Worm (Caenorhabditis elegans) whole organism, late embryonic: ENCODE results near the gene idpp-6.
A peak's percentile ranks its signal among the peaks of the same experiment; 100 is the strongest.

Experiments
- F13H6.1 ChIP-seq: sonication (generic microtip); optimal IDR thresholded peaks from 2 replicates; lab custom pipeline; 2016; ENCODE audit warnings: missing genetic modification characterization, missing compliant biosample characterization
- K02D7.2 ChIP-seq: sonication (generic microtip); optimal IDR thresholded peaks from 2 replicates; lab custom pipeline; 2017; ENCODE audit warnings: mild to moderate bottlenecking, missing genetic modification characterization, missing compliant biosample characterization
- T23F11.4 ChIP-seq: fragments of 200-800 bp; sonication (Bioruptor generic); optimal IDR thresholded peaks from 2 replicates; lab custom pipeline; 2018; ENCODE audit warnings: mild to moderate bottlenecking, missing genetic modification characterization, missing compliant biosample characterization
- Y22D7AL.16 ChIP-seq: sonication (generic microtip); optimal IDR thresholded peaks from 2 replicates; lab custom pipeline; 2016; ENCODE audit warnings: missing genetic modification characterization, missing compliant biosample characterization
- ama-1 ChIP-seq: fragments of 150-350 bp; optimal IDR thresholded peaks from 2 replicates; lab custom pipeline; 2014
- ceh-18 ChIP-seq: sonication (generic microtip); optimal IDR thresholded peaks from 2 replicates; lab custom pipeline; 2016; ENCODE audit warnings: missing genetic modification characterization, missing compliant biosample characterization
- ceh-19 ChIP-seq: fragments of 200-800 bp; sonication (Bioruptor generic); optimal IDR thresholded peaks from 2 replicates; lab custom pipeline; 2018; ENCODE audit warnings: mild to moderate bottlenecking, missing genetic modification characterization, missing compliant biosample characterization
- ceh-22 ChIP-seq: sonication (generic microtip); optimal IDR thresholded peaks from 2 replicates; lab custom pipeline; 2017; ENCODE audit warnings: missing biosample characterization, missing genetic modification characterization
- ceh-30 ChIP-seq: fragments of 150-350 bp; optimal IDR thresholded peaks from 2 replicates; lab custom pipeline; 2014; ENCODE audit warnings: missing biosample characterization, missing genetic modification characterization
- ceh-31 ChIP-seq: sonication (generic microtip); optimal IDR thresholded peaks from 2 replicates; lab custom pipeline; 2016; ENCODE audit warnings: missing genetic modification characterization, missing compliant biosample characterization
- ceh-34 ChIP-seq: sonication (generic microtip); optimal IDR thresholded peaks from 2 replicates; lab custom pipeline; 2016; ENCODE audit warnings: mild to moderate bottlenecking, missing genetic modification characterization, missing compliant biosample characterization
- ceh-9 ChIP-seq: sonication (generic microtip); optimal IDR thresholded peaks from 2 replicates; lab custom pipeline; 2016; ENCODE audit warnings: mild to moderate bottlenecking, missing genetic modification characterization, inconsistent platforms, missing compliant biosample characterization
- che-1 ChIP-seq: sonication (generic microtip); optimal IDR thresholded peaks from 2 replicates; lab custom pipeline; 2016; ENCODE audit warnings: mild to moderate bottlenecking, missing genetic modification characterization, missing compliant biosample characterization
- dmd-4 ChIP-seq: sonication (generic microtip); optimal IDR thresholded peaks from 2 replicates; lab custom pipeline; 2016; ENCODE audit warnings: borderline replicate concordance, missing genetic modification characterization, missing compliant biosample characterization
- dve-1 ChIP-seq: sonication (generic microtip); optimal IDR thresholded peaks from 2 replicates; lab custom pipeline; 2017; ENCODE audit warnings: antibody characterized with exemption, mild to moderate bottlenecking, missing genetic modification characterization, missing compliant biosample characterization
- elt-2 ChIP-seq: sonication (generic microtip); optimal IDR thresholded peaks from 2 replicates; lab custom pipeline; 2016; ENCODE audit warnings: missing genetic modification reagents, missing genetic modification characterization, missing compliant biosample characterization
- elt-4 ChIP-seq: sonication (generic microtip); optimal IDR thresholded peaks from 2 replicates; lab custom pipeline; 2016; ENCODE audit warnings: missing genetic modification characterization, missing compliant biosample characterization
- fax-1 ChIP-seq: sonication (generic microtip); optimal IDR thresholded peaks from 2 replicates; lab custom pipeline; 2016; ENCODE audit warnings: missing genotype, missing genetic modification characterization, missing compliant biosample characterization
- fkh-6 ChIP-seq: sonication (generic microtip); optimal IDR thresholded peaks from 2 replicates; lab custom pipeline; 2016; ENCODE audit warnings: missing genetic modification characterization, missing compliant biosample characterization
- hlh-13 ChIP-seq: fragments of 200-800 bp; sonication (Bioruptor generic); optimal IDR thresholded peaks from 2 replicates; lab custom pipeline; 2018; ENCODE audit warnings: mild to moderate bottlenecking, missing genetic modification characterization, missing compliant biosample characterization
- hlh-15 ChIP-seq: sonication (generic microtip); optimal IDR thresholded peaks from 2 replicates; lab custom pipeline; 2016; ENCODE audit warnings: missing genetic modification characterization, missing compliant biosample characterization
- hlh-30 ChIP-seq: sonication (generic microtip); optimal IDR thresholded peaks from 2 replicates; lab custom pipeline; 2017; ENCODE audit warnings: antibody characterized with exemption, missing genetic modification characterization, missing compliant biosample characterization; ENCODE audit not compliant: insufficient read depth
- hlh-6 ChIP-seq: sonication (generic microtip); optimal IDR thresholded peaks from 2 replicates; lab custom pipeline; 2016; ENCODE audit warnings: missing genotype, missing genetic modification characterization, missing compliant biosample characterization
- hlh-8 ChIP-seq: sonication (generic microtip); optimal IDR thresholded peaks from 2 replicates; lab custom pipeline; 2016; ENCODE audit warnings: missing genotype, missing genetic modification characterization, missing compliant biosample characterization
- lin-11 ChIP-seq: fragments of 200-800 bp; sonication (Bioruptor generic); optimal IDR thresholded peaks from 2 replicates; lab custom pipeline; 2018; ENCODE audit warnings: mild to moderate bottlenecking, missing genetic modification characterization, missing compliant biosample characterization
- madf-2 ChIP-seq: sonication (generic microtip); optimal IDR thresholded peaks from 2 replicates; lab custom pipeline; 2017; ENCODE audit warnings: missing genetic modification characterization, missing compliant biosample characterization
- mec-3 ChIP-seq: sonication (generic microtip); optimal IDR thresholded peaks from 2 replicates; lab custom pipeline; 2016; ENCODE audit warnings: borderline replicate concordance, missing genetic modification characterization, missing compliant biosample characterization
- nfya-1 ChIP-seq: sonication (generic microtip); optimal IDR thresholded peaks from 2 replicates; lab custom pipeline; 2017; ENCODE audit warnings: missing genetic modification characterization, mild to moderate bottlenecking, missing compliant biosample characterization, antibody characterized with exemption, moderate library complexity
- nhr-232 ChIP-seq: sonication (generic microtip); optimal IDR thresholded peaks from 2 replicates; lab custom pipeline; 2016; ENCODE audit warnings: missing genetic modification characterization, missing compliant biosample characterization
- npax-4 ChIP-seq: sonication (generic microtip); optimal IDR thresholded peaks from 2 replicates; lab custom pipeline; 2016; ENCODE audit warnings: missing genetic modification characterization, missing compliant biosample characterization
- pag-3 ChIP-seq: sonication (generic microtip); optimal IDR thresholded peaks from 2 replicates; lab custom pipeline; 2016; ENCODE audit warnings: missing compliant biosample characterization, missing genetic modification characterization, borderline replicate concordance
- pat-9 ChIP-seq: fragments of 200-800 bp; sonication (Bioruptor generic); optimal IDR thresholded peaks from 2 replicates; lab custom pipeline; 2018; ENCODE audit warnings: mild to moderate bottlenecking, missing genetic modification characterization, moderate library complexity, missing compliant biosample characterization
- pax-1 ChIP-seq: fragments of 150-350 bp; optimal IDR thresholded peaks from 2 replicates; lab custom pipeline; 2014; ENCODE audit warnings: missing biosample characterization, missing genetic modification characterization
- pqm-1 ChIP-seq: sonication (generic microtip); optimal IDR thresholded peaks from 2 replicates; lab custom pipeline; 2016; ENCODE audit warnings: missing genetic modification characterization, missing compliant biosample characterization
- rnt-1 ChIP-seq: sonication (generic microtip); optimal IDR thresholded peaks from 2 replicates; lab custom pipeline; 2016; ENCODE audit warnings: missing genetic modification characterization, missing compliant biosample characterization
- syd-9 ChIP-seq: sonication (generic microtip); optimal IDR thresholded peaks from 2 replicates; lab custom pipeline; 2016; ENCODE audit warnings: mild to moderate bottlenecking, missing genetic modification characterization, moderate library complexity, missing compliant biosample characterization
- tbx-7 ChIP-seq: sonication (generic microtip); optimal IDR thresholded peaks from 2 replicates; lab custom pipeline; 2016; ENCODE audit warnings: missing genotype, missing genetic modification characterization, missing compliant biosample characterization
- unc-3 ChIP-seq, 2 experiments: fragments of 200-800 bp in 1 of 2; sonication (Bioruptor generic) in 1 of 2; sonication (generic microtip) in 1 of 2; conservative IDR thresholded peaks in 1 of 2; optimal IDR thresholded peaks in 1 of 2; 2 replicates each; pipeline versions ENCODE4 v1.3.6 to Lab custom; 2016 to 2022; ENCODE audit warnings: missing compliant biosample characterization in 2 of 2, missing genetic modification characterization in 2 of 2, missing genetic modification reagents in 1 of 2
- unc-42 ChIP-seq: sonication (generic microtip); optimal IDR thresholded peaks from 2 replicates; lab custom pipeline; 2016; ENCODE audit warnings: missing genotype, missing genetic modification characterization, missing compliant biosample characterization
- unc-55 ChIP-seq: sonication (generic microtip); optimal IDR thresholded peaks from 2 replicates; lab custom pipeline; 2017; ENCODE audit warnings: missing biosample characterization, missing genetic modification reagents, missing genetic modification characterization
- unc-86 ChIP-seq: sonication (generic microtip); optimal IDR thresholded peaks from 2 replicates; lab custom pipeline; 2016; ENCODE audit warnings: missing genetic modification characterization, missing compliant biosample characterization
- ztf-16 ChIP-seq: sonication (generic microtip); optimal IDR thresholded peaks from 2 replicates; lab custom pipeline; 2017; ENCODE audit warnings: missing genetic modification characterization, missing compliant biosample characterization

Gene idpp-6

ce11 chrX:6778014-6778413 is 4.9 kb upstream of the idpp-6 start, which contains the start of gene irk-1:
Gene irk-1 (minus strand): TSS chrX:6778114.
- TF ChIP-seq elt-4 (tag; lab: Kevin White, UChicago) (no peak), che-1 (no peak), npax-4 (no peak), dmd-4 (tag; lab: Kevin White, UChicago) (no peak), nhr-232 (no peak), dve-1 (no peak), lin-11 (tag; lab: Kevin White, UChicago) (no peak), ceh-34 (tag; lab: Kevin White, UChicago) (no peak), unc-86 (tag; lab: Kevin White, UChicago) (no peak), T23F11.4 (no peak), hlh-8 (no peak), mec-3 (tag; lab: Kevin White, UChicago) (no peak), fkh-6 (tag; lab: Kevin White, UChicago) (no peak), pax-1 (tag; lab: Kevin White, UChicago) (no peak), hlh-6 (tag; lab: Kevin White, UChicago) (no peak), K02D7.2 (tag; lab: Kevin White, UChicago) (no peak), unc-42 (tag; lab: Kevin White, UChicago) (no peak), ceh-19 (GFP tag; lab: Kevin White, UChicago) (no peak)

DNA sequence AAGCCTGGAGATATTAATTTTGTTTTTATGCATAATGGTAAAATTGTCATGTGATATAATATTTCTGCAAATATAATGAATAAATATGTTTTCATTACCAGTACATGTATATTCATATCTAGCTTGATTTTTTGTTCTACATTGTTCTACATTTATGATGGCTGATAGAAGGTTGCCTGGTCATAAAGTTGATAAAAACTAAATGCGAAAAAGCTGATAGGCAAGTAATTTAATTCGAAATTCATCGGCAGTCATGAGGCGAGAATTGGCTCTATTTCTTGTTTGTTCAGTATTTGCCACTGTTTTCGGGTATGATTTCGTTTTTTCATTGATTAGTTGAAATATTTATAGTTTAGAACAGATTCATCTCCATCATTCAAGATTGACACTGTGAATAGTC is 1.2 kb downstream of the idpp-6 start, which contains the start of gene bgal-2:
Gene bgal-2 (plus strand): TSS at position 231 of the 400 bp plus-strand sequence.
- TF ChIP-seq ceh-22 (tag; lab: Kevin White, UChicago) (no peak), rnt-1 (no peak), unc-3 (GFP tag; conservative IDR thresholded peaks at IDR 0.05; lab: Robert Waterston, UW) (no peak), unc-3 (tag; optimal IDR thresholded peaks at IDR 0.05; lab: Kevin White, UChicago) (no peak), pqm-1 (tag; lab: Kevin White, UChicago) (no peak), hlh-8 (no peak), ceh-30 (tag; lab: Kevin White, UChicago) (no peak), nhr-232 (no peak), nfya-1 (tag; lab: Kevin White, UChicago) (no peak), unc-42 (tag; lab: Kevin White, UChicago) (no peak), ceh-18 (tag; lab: Kevin White, UChicago) (no peak), T23F11.4 (no peak), unc-55 (GFP tag; lab: Kevin White, UChicago) (no peak), hlh-13 (GFP tag; lab: Kevin White, UChicago) (no peak), ceh-9 (tag; lab: Kevin White, UChicago) (no peak), tbx-7 (tag; lab: Kevin White, UChicago) (no peak), Y22D7AL.16 (tag; lab: Kevin White, UChicago) (no peak)

DNA sequence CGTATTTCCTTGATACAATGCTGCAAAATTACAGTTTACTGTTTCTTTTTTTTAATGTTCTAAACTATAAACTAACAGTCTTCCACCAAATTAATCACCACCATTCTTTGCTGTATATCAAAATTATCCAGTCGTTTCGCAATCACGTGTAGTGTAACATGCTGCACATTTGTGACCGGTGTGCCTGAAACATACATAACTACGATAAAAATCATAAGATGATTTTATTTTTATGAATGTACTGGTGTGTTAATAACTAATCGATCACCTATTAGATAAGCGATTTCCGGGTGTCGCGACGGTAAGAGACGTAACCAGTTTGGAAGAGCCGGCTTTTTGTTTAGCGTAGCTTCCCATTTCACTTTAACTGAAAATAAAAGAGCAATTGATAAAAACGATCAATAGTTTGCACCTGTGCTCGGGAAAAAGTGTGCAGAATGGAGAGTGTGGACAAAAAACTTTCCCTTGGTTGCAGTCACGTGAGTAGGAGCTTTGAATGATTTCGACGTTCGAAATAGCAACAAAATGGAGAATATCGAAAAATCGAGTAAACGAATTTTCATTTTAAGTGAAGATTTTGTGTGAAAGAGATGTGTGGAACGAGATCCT is 6.1 kb downstream of the idpp-6 start, which contains the start of gene sgca-1:
Gene sgca-1 (minus strand): TSS at position 584 of the 609 bp plus-strand sequence.
- TF ChIP-seq elt-2 (tag; lab: Kevin White, UChicago) = peak; percentile 15
- TF ChIP-seq ceh-31 (tag; lab: Kevin White, UChicago) = no peak
- TF ChIP-seq syd-9 (tag; lab: Kevin White, UChicago) = no peak
- no peak for TF ChIP-seq unc-55 (GFP tag; lab: Kevin White, UChicago)
- peak; percentile 18 for TF ChIP-seq hlh-30

DNA sequence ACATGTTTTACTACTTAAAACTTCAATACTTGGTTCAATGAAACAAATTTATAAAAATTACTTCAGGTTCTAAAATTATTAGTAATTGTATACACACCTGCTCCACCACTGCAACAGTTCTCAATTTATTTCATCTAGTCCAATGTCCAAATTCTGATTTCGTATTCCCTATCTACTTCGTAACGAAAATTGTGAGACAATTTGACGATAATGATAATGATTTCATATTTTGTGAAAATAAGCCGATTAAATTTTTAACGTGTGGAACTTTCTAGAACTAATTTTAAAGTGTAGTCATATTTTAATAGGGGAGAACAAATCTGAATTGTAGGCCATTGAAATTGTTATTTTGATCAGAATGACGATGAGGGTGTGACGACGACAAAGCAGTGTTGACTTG is 7.5 kb downstream of the idpp-6 start:
- no peak for TF ChIP-seq hlh-15
- TF ChIP-seq ceh-31 (tag; lab: Kevin White, UChicago) = no peak
- no peak for TF ChIP-seq ama-1 (lab: Kevin White, UChicago)
- TF ChIP-seq fax-1 (tag; lab: Kevin White, UChicago) = no peak
- no peak for TF ChIP-seq ceh-18 (tag; lab: Kevin White, UChicago)
- TF ChIP-seq npax-4 = no peak
- TF ChIP-seq F13H6.1 (tag; lab: Kevin White, UChicago) = no peak
- TF ChIP-seq ztf-16 = no peak
- no peak for TF ChIP-seq madf-2 (tag; lab: Kevin White, UChicago)
- TF ChIP-seq pat-9 (tag; lab: Kevin White, UChicago) = no peak
- TF ChIP-seq pag-3 (tag; lab: Kevin White, UChicago) = no peak
